Worm (Caenorhabditis elegans) whole organism, midembryonic: ENCODE measurements around the gene rhr-2.
A peak's percentile ranks its signal among the peaks of the same experiment; 100 is the strongest.

Experiments
- T22C8.4 ChIP-seq: fragments of 200-800 bp; sonication (Bioruptor generic); IDR thresholded peaks from 2 replicates; pipeline ENCODE4 v1.3.6; 2022; ENCODE audit warnings: missing genetic modification characterization, missing compliant biosample characterization
- cog-1 ChIP-seq: sonication (generic microtip); optimal IDR thresholded peaks from 2 replicates; lab custom pipeline; 2016; ENCODE audit warnings: missing genetic modification characterization, missing compliant biosample characterization
- flt-1 ChIP-seq: fragments of 200-800 bp; sonication (Bioruptor generic); IDR thresholded peaks from 2 replicates; pipeline ENCODE4 v1.3.6; 2022; ENCODE audit warnings: missing genetic modification characterization, missing compliant biosample characterization
- klf-2 ChIP-seq: fragments of 200-800 bp; sonication (Bioruptor generic); conservative IDR thresholded peaks from 2 replicates; pipeline ENCODE4 v1.3.6; 2022; ENCODE audit warnings: missing genetic modification reagents, missing genetic modification characterization, missing compliant biosample characterization
- med-1 ChIP-seq: sonication (generic microtip); optimal IDR thresholded peaks from 2 replicates; lab custom pipeline; 2017; ENCODE audit warnings: missing genetic modification characterization, mild to moderate bottlenecking, missing compliant biosample characterization, antibody characterized with exemption, missing genetic modification reagents; ENCODE audit not compliant: insufficient read depth
- ref-1 ChIP-seq: fragments of 200-800 bp; sonication (Bioruptor generic); conservative IDR thresholded peaks from 2 replicates; pipeline ENCODE4 v1.3.6; 2022; ENCODE audit warnings: missing genetic modification reagents, missing genetic modification characterization, missing compliant biosample characterization
- tab-1 ChIP-seq: fragments of 200-800 bp; sonication (Bioruptor generic); IDR thresholded peaks from 2 replicates; pipeline ENCODE4 v1.3.6; 2022; ENCODE audit warnings: missing genetic modification characterization, missing compliant biosample characterization
- ztf-23 ChIP-seq: fragments of 200-800 bp; sonication (Bioruptor generic); IDR thresholded peaks from 2 replicates; pipeline ENCODE4 v1.3.6; 2022; ENCODE audit warnings: missing genetic modification reagents, missing genetic modification characterization, missing compliant biosample characterization
- ztf-29 ChIP-seq: fragments of 200-800 bp; sonication (Bioruptor generic); IDR thresholded peaks from 2 replicates; pipeline ENCODE4 v1.3.6; 2022; ENCODE audit warnings: missing genetic modification reagents, missing genetic modification characterization, missing compliant biosample characterization

rhr-2 gene

ce11 chrV:11733460-11733859 is 3.5 kb upstream of the rhr-2 start, which contains the start of gene npp-22:
TSS of gene npp-22 (minus strand) at chrV:11733472.
- TF ChIP-seq T22C8.4 (GFP tag; lab: Robert Waterston, UW) (no peak), ztf-23 (GFP tag; lab: Robert Waterston, UW) (no peak), cog-1 (tag; lab: Kevin White, UChicago) (no peak), tab-1 (GFP tag; lab: Robert Waterston, UW) (no peak), flt-1 (no peak), ref-1 (GFP tag; lab: Robert Waterston, UW) (no peak), ztf-29 (GFP tag; lab: Robert Waterston, UW) (no peak), med-1 (GFP tag; lab: Kevin White, UChicago) (no peak), klf-2 (GFP tag; lab: Robert Waterston, UW) (no peak)

ce11 chrV:11732049-11732448 is 2.1 kb upstream of the rhr-2 start:
- TF ChIP-seq flt-1 (no peak), tab-1 (GFP tag; lab: Robert Waterston, UW) (no peak), ztf-23 (GFP tag; lab: Robert Waterston, UW) (no peak), med-1 (GFP tag; lab: Kevin White, UChicago) (no peak), T22C8.4 (GFP tag; lab: Robert Waterston, UW) (no peak), klf-2 (GFP tag; lab: Robert Waterston, UW) (no peak), cog-1 (tag; lab: Kevin White, UChicago) (no peak), ref-1 (GFP tag; lab: Robert Waterston, UW) (no peak), ztf-29 (GFP tag; lab: Robert Waterston, UW) (no peak)

DNA sequence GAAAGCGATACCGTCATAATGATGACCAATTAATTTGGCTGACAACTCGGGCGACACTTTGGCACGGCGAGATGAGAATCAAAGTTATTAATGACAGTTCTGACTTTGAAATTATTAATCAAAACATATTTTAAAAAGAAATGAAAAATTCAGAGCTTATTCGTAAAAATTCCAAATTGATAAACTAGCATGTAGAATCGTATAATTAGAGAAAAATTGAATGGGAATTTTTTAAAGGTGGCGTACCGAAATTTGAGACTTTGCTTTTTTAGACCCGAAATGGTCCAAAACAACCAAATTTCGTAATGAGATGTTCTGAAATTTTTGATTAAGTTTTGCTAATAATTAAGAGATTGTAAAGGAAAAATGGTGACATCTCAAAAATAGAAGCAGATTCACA is 4.0 kb downstream of the rhr-2 start, which contains the start of gene daf-11:
TSS of gene daf-11 (minus strand) at position 101 of the 400 bp plus-strand sequence.
- TF ChIP-seq cog-1 (tag; lab: Kevin White, UChicago): no peak
- no peak for TF ChIP-seq med-1 (GFP tag; lab: Kevin White, UChicago)
- no peak for TF ChIP-seq tab-1 (GFP tag; lab: Robert Waterston, UW)
- no peak for TF ChIP-seq klf-2 (GFP tag; lab: Robert Waterston, UW)
- no peak for TF ChIP-seq T22C8.4 (GFP tag; lab: Robert Waterston, UW)
- TF ChIP-seq ztf-29 (GFP tag; lab: Robert Waterston, UW): no peak
- TF ChIP-seq ztf-23 (GFP tag; lab: Robert Waterston, UW): no peak
- TF ChIP-seq flt-1: no peak
- TF ChIP-seq ref-1 (GFP tag; lab: Robert Waterston, UW): no peak

- TF ChIP-seq flt-1: no peak
- no peak for TF ChIP-seq cog-1 (tag; lab: Kevin White, UChicago)
- TF ChIP-seq T22C8.4 (GFP tag; lab: Robert Waterston, UW): no peak
- TF ChIP-seq ztf-29 (GFP tag; lab: Robert Waterston, UW): no peak
- no peak for TF ChIP-seq ref-1 (GFP tag; lab: Robert Waterston, UW)
- no peak for TF ChIP-seq ztf-23 (GFP tag; lab: Robert Waterston, UW)
- no peak for TF ChIP-seq tab-1 (GFP tag; lab: Robert Waterston, UW)
- TF ChIP-seq klf-2 (GFP tag; lab: Robert Waterston, UW): no peak
- TF ChIP-seq med-1 (GFP tag; lab: Kevin White, UChicago): no peak
These were observed 7.1 kb downstream of the rhr-2 start for ce11 chrV:11722858-11723257.

DNA sequence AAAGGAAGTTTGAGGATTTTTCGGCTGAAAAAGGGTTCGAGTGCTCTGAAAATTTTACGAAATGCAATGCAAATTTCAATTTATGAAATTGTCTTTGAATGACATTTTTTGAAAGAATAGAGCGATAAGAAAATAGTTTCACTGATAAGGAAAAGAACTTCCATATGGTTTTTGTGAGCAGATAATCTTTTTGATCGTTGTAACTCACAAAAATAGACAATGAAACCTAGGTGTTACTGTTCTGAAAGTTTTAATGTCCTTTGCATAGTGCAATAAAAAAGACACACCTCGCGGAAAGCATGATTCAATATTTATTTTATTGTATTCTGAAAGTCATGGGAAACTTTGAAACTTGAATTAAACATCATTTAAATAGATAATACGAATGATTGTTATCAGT is 13.0 kb downstream of the rhr-2 start:
- TF ChIP-seq T22C8.4 (GFP tag; lab: Robert Waterston, UW): no peak
- no peak for TF ChIP-seq cog-1 (tag; lab: Kevin White, UChicago)
- TF ChIP-seq ztf-29 (GFP tag; lab: Robert Waterston, UW): no peak
- no peak for TF ChIP-seq klf-2 (GFP tag; lab: Robert Waterston, UW)
- no peak for TF ChIP-seq med-1 (GFP tag; lab: Kevin White, UChicago)
- TF ChIP-seq flt-1: no peak
- no peak for TF ChIP-seq tab-1 (GFP tag; lab: Robert Waterston, UW)
- no peak for TF ChIP-seq ztf-23 (GFP tag; lab: Robert Waterston, UW)
- no peak for TF ChIP-seq ref-1 (GFP tag; lab: Robert Waterston, UW)

ce11 chrV:11715797-11716196 is 14.2 kb downstream of the rhr-2 start, which contains the start of gene tre-3:
TSS of gene tre-3 (minus strand) at chrV:11715903.
- no peak for TF ChIP-seq flt-1

DNA sequence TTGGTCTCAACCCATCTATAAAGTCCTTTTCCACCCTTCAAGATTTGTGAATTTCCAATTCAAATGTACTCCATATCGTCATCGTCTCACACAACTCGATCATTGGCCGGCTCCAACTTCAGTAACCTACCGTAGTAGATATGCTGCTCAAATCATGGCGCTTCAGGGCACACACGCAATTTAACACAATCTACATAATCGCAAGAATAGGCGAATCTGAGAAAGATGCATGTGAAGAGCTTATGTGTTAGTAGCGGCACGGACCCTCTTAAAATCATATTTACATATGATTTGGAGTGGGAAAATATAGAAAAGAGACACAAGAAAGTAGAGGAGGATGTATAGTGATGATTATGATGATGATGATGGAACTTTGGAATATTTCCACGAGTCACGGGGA is 18.2 kb downstream of the rhr-2 start:
- no peak for TF ChIP-seq flt-1
- no peak for TF ChIP-seq tab-1 (GFP tag; lab: Robert Waterston, UW)
- TF ChIP-seq T22C8.4 (GFP tag; lab: Robert Waterston, UW): no peak
- TF ChIP-seq ztf-23 (GFP tag; lab: Robert Waterston, UW): no peak
- no peak for TF ChIP-seq med-1 (GFP tag; lab: Kevin White, UChicago)
- TF ChIP-seq ref-1 (GFP tag; lab: Robert Waterston, UW): no peak
- TF ChIP-seq klf-2 (GFP tag; lab: Robert Waterston, UW): no peak
- TF ChIP-seq ztf-29 (GFP tag; lab: Robert Waterston, UW): no peak
- no peak for TF ChIP-seq cog-1 (tag; lab: Kevin White, UChicago)

- TF ChIP-seq ref-1 (GFP tag; lab: Robert Waterston, UW) (no peak), klf-2 (GFP tag; lab: Robert Waterston, UW) (no peak), T22C8.4 (GFP tag; lab: Robert Waterston, UW) (no peak), ztf-23 (GFP tag; lab: Robert Waterston, UW) (no peak), flt-1 (no peak), med-1 (GFP tag; lab: Kevin White, UChicago) (no peak), tab-1 (GFP tag; lab: Robert Waterston, UW) (no peak)
These were observed 23.6 kb downstream of the rhr-2 start for ce11 chrV:11706353-11706752.

- TF ChIP-seq tab-1 (GFP tag; lab: Robert Waterston, UW) (0 out of 2 replicates have a peak, but pooled peaks have one; percentile 13), T22C8.4 (GFP tag; lab: Robert Waterston, UW) (no peak), med-1 (GFP tag; lab: Kevin White, UChicago) (no peak)
These were observed 24.6 kb downstream of the rhr-2 start, which contains the start of gene ceh-32 for ce11 chrV:11705399-11705798. TSS of gene ceh-32 (minus strand) at chrV:11705400.
